Worm (Caenorhabditis elegans): ENCODE results near the gene F07A11.5.

The F07A11.5 gene

ce11 chrII:11582698-11583097 lies 29.4 kb upstream of the F07A11.5 start, which contains the start of gene ints-7:
TSS of gene ints-7 (plus strand) at chrII:11582849.
- TF ChIP-seq sdz-12 (GFP tag; optimal IDR thresholded peaks at IDR 0.05) (no peak), lin-38 (GFP tag; IDR thresholded peaks at IDR 0.05) (peak; percentile 30; the same call in 1 of the 2 replicates)

- no peak for TF ChIP-seq Y75B8A.6 (GFP tag; IDR thresholded peaks at IDR 0.05)
- no peak for TF ChIP-seq fkh-10 (GFP tag; optimal IDR thresholded peaks at IDR 0.05)
- TF ChIP-seq F26F4.8 (GFP tag; conservative IDR thresholded peaks at IDR 0.05) = no peak
- TF ChIP-seq php-3 (GFP tag; IDR thresholded peaks at IDR 0.05) = no peak
- TF ChIP-seq unc-62 (GFP tag; optimal IDR thresholded peaks at IDR 0.05 in 1 of 2) = peak in 1 of 2 experiments; percentile 61
- TF ChIP-seq unc-62 (tag; optimal IDR thresholded peaks at IDR 0.05) = no peak
- no peak for TF ChIP-seq lir-3 (tag; optimal IDR thresholded peaks at IDR 0.05)
Observed at ce11 chrII:11588304-11588703, 23.8 kb upstream of the F07A11.5 start.

- TF ChIP-seq tag-97 (GFP tag; IDR thresholded peaks at IDR 0.05) = no peak
- peak; percentile 69 for TF ChIP-seq aha-1 (tag)
Observed at ce11 chrII:11591558-11591957, 20.5 kb upstream of the F07A11.5 start.

ce11 chrII:11592023-11592422 lies 20.1 kb upstream of the F07A11.5 start, which contains the start of gene F07A11.1:
TSS of gene F07A11.1 (minus strand) at chrII:11592123.
- TF ChIP-seq lin-39 (tag; optimal IDR thresholded peaks at IDR 0.05) (no peak), unc-130 (GFP tag; optimal IDR thresholded peaks at IDR 0.05) (peak; percentile 10)

ce11 chrII:11595368-11595996 lies 16.6 kb upstream of the F07A11.5 start, which contains the start of gene gfat-1:
TSS of gene gfat-1 (minus strand) at chrII:11595418.
- TF ChIP-seq zip-11 (GFP tag; IDR thresholded peaks at IDR 0.05) (no peak), mdl-1 (tag; optimal IDR thresholded peaks at IDR 0.05) (peak; percentile 37 to 89), nhr-6 (tag; optimal IDR thresholded peaks at IDR 0.05) (peak; percentile 21), hlh-30 (tag; optimal IDR thresholded peaks at IDR 0.05; ENCODE audit: insufficient read depth) (peak; percentile 57), lsy-2 (tag; optimal IDR thresholded peaks at IDR 0.05) (peak in 1 of 2 experiments; percentile 17), cey-2 (tag; optimal IDR thresholded peaks at IDR 0.05; ENCODE audit: borderline replicate concordance, insufficient read depth) (no peak), rbr-2 (tag; optimal IDR thresholded peaks at IDR 0.05) (no peak), lim-7 (GFP tag; IDR thresholded peaks at IDR 0.05) (0 out of 2 replicates have a peak, but pooled peaks have one; percentile 8), lin-38 (GFP tag; IDR thresholded peaks at IDR 0.05) (peak; percentile 16; the same call in 1 of the 2 replicates), set-16 (GFP tag; IDR thresholded peaks at IDR 0.05) (peak; percentile 32), dpl-1 (GFP tag; optimal IDR thresholded peaks at IDR 0.05) (peak; percentile 9), ctbp-1 (GFP tag; IDR thresholded peaks at IDR 0.05) (0 out of 2 replicates have a peak, but pooled peaks have one; percentile 34), mes-2 (tag; optimal IDR thresholded peaks at IDR 0.05; ENCODE audit: poor library complexity, severe bottlenecking) (peak; percentile 43)

- TF ChIP-seq tag-97 (GFP tag; IDR thresholded peaks at IDR 0.05) (no peak), hlh-11 (tag; optimal IDR thresholded peaks at IDR 0.05) (peak; percentile 29), daf-19 (GFP tag; conservative IDR thresholded peaks at IDR 0.05) (no peak), ctbp-1 (GFP tag; IDR thresholded peaks at IDR 0.05) (no peak), lsy-2 (tag; optimal IDR thresholded peaks at IDR 0.05) (peak in 1 of 2 experiments; percentile 36), unc-130 (GFP tag; optimal IDR thresholded peaks at IDR 0.05) (peak; percentile 11), dmd-6 (GFP tag; IDR thresholded peaks at IDR 0.05) (peak; percentile 45; the same call in 1 of the 2 replicates), attf-4 (tag; optimal IDR thresholded peaks at IDR 0.05) (no peak), mdl-1 (tag; optimal IDR thresholded peaks at IDR 0.05) (no peak), nhr-41 (GFP tag; IDR thresholded peaks at IDR 0.05) (no peak), lin-39 (tag; optimal IDR thresholded peaks at IDR 0.05) (no peak), F37D6.2 (tag; optimal IDR thresholded peaks at IDR 0.05) (no peak), ama-1 (optimal IDR thresholded peaks at IDR 0.05) (no peak), F44E2.7 (GFP tag; IDR thresholded peaks at IDR 0.05) (no peak), lin-1 (GFP tag; IDR thresholded peaks at IDR 0.05) (no peak), lin-15B (tag; optimal IDR thresholded peaks at IDR 0.05) (no peak), nhr-111 (GFP tag; optimal IDR thresholded peaks at IDR 0.05) (no peak), daf-12 (tag; optimal IDR thresholded peaks at IDR 0.05) (no peak), ceh-44 (GFP tag; IDR thresholded peaks at IDR 0.05) (no peak), zfp-2 (tag; optimal IDR thresholded peaks at IDR 0.05) (no peak), T20F7.1 (GFP tag; optimal IDR thresholded peaks at IDR 0.05) (no peak), lim-7 (GFP tag; IDR thresholded peaks at IDR 0.05) (no peak)
Observed at ce11 chrII:11596157-11596740, 15.9 kb upstream of the F07A11.5 start.

Measured in whole organism, L4 larva.